Worm (Caenorhabditis elegans) whole organism, L2 larva: ENCODE results near the gene M04B2.6.
A peak's percentile ranks its signal among the peaks of the same experiment; 100 is the strongest.

Experiments
- C34F6.9 ChIP-seq: fragments of 150-350 bp; optimal IDR thresholded peaks from 2 replicates; lab custom pipeline; 2014; ENCODE audit warnings: missing biosample characterization, missing genetic modification characterization
- F13H6.1 ChIP-seq: sonication (generic microtip); optimal IDR thresholded peaks from 2 replicates; lab custom pipeline; 2016; ENCODE audit warnings: missing genetic modification characterization, missing compliant biosample characterization
- R02D3.7 ChIP-seq: fragments of 150-350 bp; optimal IDR thresholded peaks from 2 replicates; lab custom pipeline; 2014; ENCODE audit warnings: missing biosample characterization, missing genetic modification characterization
- ZK546.5 ChIP-seq: sonication (generic microtip); optimal IDR thresholded peaks from 2 replicates; lab custom pipeline; 2017; ENCODE audit warnings: missing biosample characterization, missing genetic modification characterization
- alr-1 ChIP-seq: fragments of 150-350 bp; optimal IDR thresholded peaks from 2 replicates; lab custom pipeline; 2014; ENCODE audit warnings: missing biosample characterization, missing genetic modification characterization
- ama-1 ChIP-seq: fragments of 150-350 bp; optimal IDR thresholded peaks from 2 replicates; lab custom pipeline; 2018; ENCODE audit warnings: inconsistent platforms
- blmp-1 ChIP-seq: sonication (generic microtip); optimal IDR thresholded peaks from 2 replicates; lab custom pipeline; 2017; ENCODE audit warnings: missing genetic modification characterization, mild to moderate bottlenecking, missing compliant biosample characterization, antibody characterized with exemption, moderate library complexity; ENCODE audit not compliant: insufficient read depth
- ceh-16 ChIP-seq: fragments of 150-350 bp; optimal IDR thresholded peaks from 2 replicates; lab custom pipeline; 2014; ENCODE audit warnings: missing biosample characterization, missing genetic modification characterization
- ceh-82 ChIP-seq: fragments of 150-350 bp; optimal IDR thresholded peaks from 2 replicates; lab custom pipeline; 2014; ENCODE audit warnings: missing biosample characterization, missing genetic modification characterization
- crh-2 ChIP-seq: sonication (generic microtip); optimal IDR thresholded peaks from 2 replicates; lab custom pipeline; 2017; ENCODE audit warnings: missing biosample characterization, missing genetic modification characterization
- dmd-4 ChIP-seq: sonication (generic microtip); optimal IDR thresholded peaks from 2 replicates; lab custom pipeline; 2017; ENCODE audit warnings: missing biosample characterization, missing genetic modification characterization
- egl-27 ChIP-seq: sonication (generic microtip); optimal IDR thresholded peaks from 3 replicates; lab custom pipeline; 2017; ENCODE audit warnings: missing biosample characterization, missing genetic modification reagents, missing genetic modification characterization
- elt-1 ChIP-seq: fragments of 150-350 bp; optimal IDR thresholded peaks from 2 replicates; lab custom pipeline; 2014; ENCODE audit warnings: missing biosample characterization, missing genetic modification characterization
- elt-3 ChIP-seq: sonication (generic microtip); optimal IDR thresholded peaks from 2 replicates; lab custom pipeline; 2017; ENCODE audit warnings: missing biosample characterization, missing genetic modification characterization
- fos-1 ChIP-seq: fragments of 150-350 bp; optimal IDR thresholded peaks from 2 replicates; lab custom pipeline; 2014; ENCODE audit warnings: missing biosample characterization, missing genetic modification characterization
- gmeb-1 ChIP-seq: fragments of 150-350 bp; optimal IDR thresholded peaks from 2 replicates; lab custom pipeline; 2014; ENCODE audit warnings: missing biosample characterization, missing genetic modification characterization
- lin-11 ChIP-seq: fragments of 150-350 bp; sonication (generic microtip); optimal IDR thresholded peaks from 2 replicates; lab custom pipeline; 2014; ENCODE audit warnings: missing biosample characterization, missing genetic modification characterization, inconsistent platforms, mixed read lengths
- lin-13 ChIP-seq: fragments of 150-350 bp; optimal IDR thresholded peaks from 2 replicates; lab custom pipeline; 2014; ENCODE audit warnings: missing biosample characterization, missing genetic modification reagents, missing genetic modification characterization
- lin-39 ChIP-seq: fragments of 150-350 bp; optimal IDR thresholded peaks from 2 replicates; lab custom pipeline; 2014; ENCODE audit warnings: missing biosample characterization, missing genetic modification reagents, missing genetic modification characterization
- mab-5 ChIP-seq: fragments of 150-350 bp; optimal IDR thresholded peaks from 2 replicates; lab custom pipeline; 2014; ENCODE audit warnings: missing biosample characterization, missing genetic modification characterization
- mdl-1 ChIP-seq, 2 experiments: fragments of 150-350 bp in 1 of 2; sonication (generic microtip) in 1 of 2; optimal IDR thresholded peaks; 2 replicates each; lab custom pipeline; 2017; ENCODE audit warnings: missing biosample characterization in 2 of 2, missing genetic modification characterization in 2 of 2
- nhr-10 ChIP-seq: sonication (generic microtip); optimal IDR thresholded peaks from 2 replicates; lab custom pipeline; 2017; ENCODE audit warnings: missing biosample characterization, missing genetic modification characterization
- nhr-11 ChIP-seq: fragments of 150-350 bp; optimal IDR thresholded peaks from 2 replicates; lab custom pipeline; 2014; ENCODE audit warnings: missing biosample characterization, missing genetic modification characterization
- nhr-12 ChIP-seq: fragments of 150-350 bp; optimal IDR thresholded peaks from 2 replicates; lab custom pipeline; 2014; ENCODE audit warnings: missing biosample characterization, missing genetic modification characterization
- nhr-21 ChIP-seq: fragments of 150-350 bp; optimal IDR thresholded peaks from 2 replicates; lab custom pipeline; 2014; ENCODE audit warnings: missing biosample characterization, missing genetic modification characterization
- nhr-23 ChIP-seq: fragments of 150-350 bp; optimal IDR thresholded peaks from 2 replicates; lab custom pipeline; 2014; ENCODE audit warnings: missing biosample characterization, missing genetic modification reagents, missing genetic modification characterization
- nhr-237 ChIP-seq: fragments of 150-350 bp; optimal IDR thresholded peaks from 2 replicates; lab custom pipeline; 2014; ENCODE audit warnings: missing biosample characterization, missing genetic modification characterization
- nhr-25 ChIP-seq: fragments of 150-350 bp; sonication (generic microtip); optimal IDR thresholded peaks from 3 replicates; lab custom pipeline; 2014; ENCODE audit warnings: missing biosample characterization, missing genetic modification characterization
- peb-1 ChIP-seq: fragments of 150-350 bp; optimal IDR thresholded peaks from 2 replicates; lab custom pipeline; 2014; ENCODE audit warnings: missing biosample characterization, missing genetic modification characterization
- skn-1 ChIP-seq: sonication (generic microtip); optimal IDR thresholded peaks from 2 replicates; lab custom pipeline; 2017; ENCODE audit warnings: missing biosample characterization, missing genetic modification characterization
- sma-3 ChIP-seq: sonication (generic microtip); optimal IDR thresholded peaks from 2 replicates; lab custom pipeline; 2016; ENCODE audit warnings: missing genetic modification reagents, missing genetic modification characterization, missing compliant biosample characterization
- sma-9 ChIP-seq, 2 experiments: fragments of 150-350 bp in 1 of 2; sonication (generic microtip) in 1 of 2; optimal IDR thresholded peaks; 2 replicates each; lab custom pipeline; 2014 to 2016; ENCODE audit warnings: missing genetic modification characterization in 2 of 2, mild to moderate bottlenecking in 1 of 2, missing biosample characterization in 1 of 2, missing compliant biosample characterization in 1 of 2, missing genetic modification reagents in 1 of 2, moderate library complexity in 1 of 2
- snpc-4 ChIP-seq: fragments of 150-350 bp; optimal IDR thresholded peaks from 2 replicates; lab custom pipeline; 2014; ENCODE audit warnings: missing biosample characterization, missing genetic modification characterization
- unc-39 ChIP-seq: fragments of 150-350 bp; optimal IDR thresholded peaks from 2 replicates; lab custom pipeline; 2014; ENCODE audit warnings: missing biosample characterization, missing genetic modification characterization
- unc-55 ChIP-seq: fragments of 150-350 bp; sonication (generic microtip); optimal IDR thresholded peaks from 3 replicates; lab custom pipeline; 2014; ENCODE audit warnings: missing biosample characterization, missing genetic modification reagents, missing genetic modification characterization
- unc-62 ChIP-seq: fragments of 150-350 bp; optimal IDR thresholded peaks from 2 replicates; lab custom pipeline; 2014; ENCODE audit warnings: missing biosample characterization, missing genetic modification reagents, missing genetic modification characterization
- zag-1 ChIP-seq: fragments of 150-350 bp; optimal IDR thresholded peaks from 2 replicates; lab custom pipeline; 2014; ENCODE audit warnings: missing biosample characterization, missing genetic modification characterization
- ztf-1 ChIP-seq: fragments of 200-800 bp; sonication (Bioruptor generic); conservative IDR thresholded peaks from 2 replicates; pipeline ENCODE4 v1.3.6; 2022; ENCODE audit warnings: missing genetic modification characterization, missing compliant biosample characterization
- ztf-11 ChIP-seq: sonication (generic microtip); optimal IDR thresholded peaks from 2 replicates; lab custom pipeline; 2017; ENCODE audit warnings: missing biosample characterization, missing genetic modification characterization
- ztf-4 ChIP-seq: fragments of 150-350 bp; optimal IDR thresholded peaks from 2 replicates; lab custom pipeline; 2014; ENCODE audit warnings: missing biosample characterization, missing genetic modification characterization

The M04B2.6 gene

ce11 chrIV:11472023-11472422, 38.5 kb downstream of the M04B2.6 start:
- TF ChIP-seq nhr-21 (tag; lab: Kevin White, UChicago): no peak
- TF ChIP-seq blmp-1 (tag; lab: Kevin White, UChicago): no peak
- no peak for TF ChIP-seq egl-27 (tag; lab: Kevin White, UChicago)
- TF ChIP-seq skn-1: no peak
- no peak for TF ChIP-seq mdl-1 (tag; optimal IDR thresholded peaks at IDR 0.05; lab: Kevin White, UChicago)
- TF ChIP-seq lin-13: no peak
- TF ChIP-seq sma-9 (GFP tag; optimal IDR thresholded peaks at IDR 0.05; lab: Kevin White, UChicago): no peak
- no peak for TF ChIP-seq sma-9 (tag; optimal IDR thresholded peaks at IDR 0.05; lab: Kevin White, UChicago)
- TF ChIP-seq alr-1 (tag; lab: Kevin White, UChicago): no peak
- TF ChIP-seq elt-1: no peak
- no peak for TF ChIP-seq lin-39 (tag; lab: Kevin White, UChicago)
- no peak for TF ChIP-seq gmeb-1 (tag; lab: Kevin White, UChicago)
- no peak for TF ChIP-seq nhr-237 (tag; lab: Kevin White, UChicago)
- no peak for TF ChIP-seq R02D3.7 (tag; lab: Kevin White, UChicago)
- TF ChIP-seq dmd-4 (tag; lab: Kevin White, UChicago): no peak
- TF ChIP-seq snpc-4 (tag; lab: Kevin White, UChicago): no peak
- TF ChIP-seq C34F6.9 (tag; lab: Kevin White, UChicago): no peak
- no peak for TF ChIP-seq unc-39 (tag; lab: Kevin White, UChicago)
- TF ChIP-seq, all 48 proteins: peak for 0

ce11 chrIV:11469698-11470591, 40.6 kb downstream of the M04B2.6 start, which contains the start of the genes C10C6.13 and wht-2:
C10C6.13 (minus strand) TSS chrIV:11469748.
wht-2 (plus strand) TSS chrIV:11470436.
- TF ChIP-seq fos-1 (tag; lab: Kevin White, UChicago) (peak; percentile 2), lin-11 (tag; lab: Kevin White, UChicago) (no peak)

- TF ChIP-seq nhr-10 (tag; lab: Kevin White, UChicago): no peak
- TF ChIP-seq ztf-11 (tag; lab: Kevin White, UChicago): no peak
- no peak for TF ChIP-seq lin-11 (tag; lab: Kevin White, UChicago)
- TF ChIP-seq unc-55 (GFP tag; lab: Kevin White, UChicago): no peak
- no peak for TF ChIP-seq gmeb-1 (tag; lab: Kevin White, UChicago)
These were observed 43.2 kb downstream of the M04B2.6 start, which contains the start of gene C10C6.7 for ce11 chrIV:11467413-11467812. C10C6.7 (minus strand) TSS chrIV:11467513.

ce11 chrIV:11465125-11465524, 45.4 kb downstream of the M04B2.6 start, which contains the start of gene C10C6.3:
C10C6.3 (minus strand) TSS chrIV:11465225.
- no peak for TF ChIP-seq unc-55 (GFP tag; lab: Kevin White, UChicago)
- TF ChIP-seq elt-3 (tag; lab: Kevin White, UChicago): no peak
- TF ChIP-seq nhr-23 (tag; lab: Kevin White, UChicago): no peak
- TF ChIP-seq unc-62 (GFP tag; lab: Kevin White, UChicago): no peak
- TF ChIP-seq nhr-11 (tag; lab: Kevin White, UChicago): no peak
- TF ChIP-seq ceh-16 (tag; lab: Kevin White, UChicago): no peak
- TF ChIP-seq crh-2 (tag; lab: Kevin White, UChicago): no peak
- TF ChIP-seq nhr-12 (tag; lab: Kevin White, UChicago): no peak
- TF ChIP-seq zag-1 (tag; lab: Kevin White, UChicago): no peak
- TF ChIP-seq nhr-21 (tag; lab: Kevin White, UChicago): no peak
- TF ChIP-seq sma-9 (GFP tag; optimal IDR thresholded peaks at IDR 0.05; lab: Kevin White, UChicago): no peak
- TF ChIP-seq sma-9 (tag; optimal IDR thresholded peaks at IDR 0.05; lab: Kevin White, UChicago): no peak
- TF ChIP-seq nhr-25: no peak
- TF ChIP-seq alr-1 (tag; lab: Kevin White, UChicago): no peak
- TF ChIP-seq, all 48 proteins: peak for 0

- TF ChIP-seq ztf-4 (tag; lab: Kevin White, UChicago) (no peak), ZK546.5 (no peak), elt-3 (tag; lab: Kevin White, UChicago) (no peak), nhr-23 (tag; lab: Kevin White, UChicago) (no peak), gmeb-1 (tag; lab: Kevin White, UChicago) (no peak), sma-9 (GFP tag; optimal IDR thresholded peaks at IDR 0.05; lab: Kevin White, UChicago) (no peak), sma-9 (tag; optimal IDR thresholded peaks at IDR 0.05; lab: Kevin White, UChicago) (no peak), nhr-21 (tag; lab: Kevin White, UChicago) (no peak), alr-1 (tag; lab: Kevin White, UChicago) (no peak), lin-13 (no peak), F13H6.1 (tag; lab: Kevin White, UChicago) (no peak), ceh-82 (tag; lab: Kevin White, UChicago) (no peak), mab-5 (tag; lab: Kevin White, UChicago) (no peak), ztf-1 (GFP tag; lab: Robert Waterston, UW) (no peak), unc-39 (tag; lab: Kevin White, UChicago) (no peak), sma-3 (no peak), C34F6.9 (tag; lab: Kevin White, UChicago) (no peak), ama-1 (lab: Kevin White, UChicago) (no peak), elt-1 (no peak), peb-1 (tag; lab: Kevin White, UChicago) (no peak)
- TF ChIP-seq, all 48 proteins: peak for 0
These were observed 49.2 kb downstream of the M04B2.6 start for ce11 chrIV:11461335-11461734.
